Fruit fly (Drosophila melanogaster) whole organism, adult: ENCODE results near the gene Bin1.

Experiments
- CG14711 ChIP-seq: fragments of 200-800 bp; sonication (Bioruptor generic); optimal IDR thresholded peaks from 2 replicates; lab custom pipeline; 2018; ENCODE audit warnings: missing biosample characterization, mild to moderate bottlenecking, missing genetic modification characterization, moderate library complexity
- CG5204 ChIP-seq: fragments of 200-800 bp; sonication (Bioruptor generic); optimal IDR thresholded peaks from 2 replicates; lab custom pipeline; 2016; ENCODE audit warnings: missing biosample characterization, missing genetic modification characterization
- cnc ChIP-seq, 2 experiments: fragments of >200 bp; optimal IDR thresholded peaks; 2 replicates each; lab custom pipeline; 2017

DNA sequence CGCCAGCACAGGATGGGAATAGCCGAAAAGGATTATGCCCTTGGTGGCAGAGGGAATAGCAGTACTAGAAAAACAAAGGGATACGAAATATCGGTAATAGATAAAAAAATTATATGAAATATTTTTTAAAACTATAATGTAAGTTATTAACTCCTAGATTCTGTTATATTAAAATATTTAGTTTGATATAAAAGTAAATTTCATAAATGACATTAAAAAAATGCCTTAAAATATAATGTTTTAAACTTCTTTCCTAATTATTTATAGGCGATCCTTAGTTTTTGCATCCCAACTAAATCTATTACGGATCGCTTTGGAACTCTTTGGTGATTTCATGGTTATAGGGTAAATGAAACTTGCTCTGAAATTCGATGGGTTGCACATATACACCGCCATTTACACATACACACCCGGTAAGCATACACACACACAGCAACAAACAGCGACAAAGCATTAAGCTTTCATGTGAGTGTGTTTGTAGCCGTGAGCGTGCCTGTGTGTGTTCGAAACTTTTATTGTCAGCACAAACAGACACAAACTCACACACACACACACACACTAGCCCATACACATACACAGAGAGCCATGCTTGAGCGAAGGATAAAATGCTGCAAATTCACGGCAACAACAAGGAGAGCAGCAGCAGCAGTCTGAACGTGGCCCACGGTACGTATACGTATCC is 24.6 kb upstream of the Bin1 start:
- TF ChIP-seq CG5204 (GFP tag; lab: Kevin White, UChicago) (no peak), CG14711 (no peak), cnc (optimal IDR thresholded peaks at IDR 0.05; lab: Kevin White, UChicago) (no peak)
